In genomic region chr2L:15074465-15074864, dm6 we compare ENCODE assay signal across 2 fruit fly cellular contexts.
TF ChIP-seq lines count a peak whose summit lies in the region.

wwk (plus strand) TSS chr2L:15074776.

- TF ChIP-seq CTCF in whole organism, embryonic (GFP tag; optimal IDR thresholded peaks at IDR 0.05; lab: Kevin White, UChicago): no peak

TF ChIP-seq in whole organism, embryonic, 481 proteins besides CTCF, POLR2A, EP300 and RAD21:
- TF ChIP-seq onecut (GFP tag; IDR thresholded peaks at IDR 0.05; lab: Robert Waterston, UW) (peak; percentile 98), CG13287 (GFP tag; IDR thresholded peaks at IDR 0.05; lab: Robert Waterston, UW; ENCODE audit: partially characterized antibody) (no peak), CG13775 (GFP tag; optimal IDR thresholded peaks at IDR 0.05; lab: Kevin White, UChicago) (no peak), CG4404 (GFP tag; IDR thresholded peaks at IDR 0.05; lab: Robert Waterston, UW) (no peak), Asciz (GFP tag; optimal IDR thresholded peaks at IDR 0.05; lab: Kevin White, UChicago) (no peak), nerfin-1 (tag; optimal IDR thresholded peaks at IDR 0.05; lab: Kevin White, UChicago) (peak; percentile 56), gt (GFP tag; IDR thresholded peaks at IDR 0.05; lab: Robert Waterston, UW) (no peak), bowl (GFP tag; IDR thresholded peaks at IDR 0.05; lab: Robert Waterston, UW) (no peak), CG18011 (GFP tag; optimal IDR thresholded peaks at IDR 0.05; lab: Kevin White, UChicago) (no peak), Nf-YA (GFP tag; IDR thresholded peaks at IDR 0.05; lab: Robert Waterston, UW) (no peak), Jarid2 (GFP tag; optimal IDR thresholded peaks at IDR 0.05; lab: Kevin White, UChicago) (peak; percentile 49), sna (GFP tag; IDR thresholded peaks at IDR 0.05; lab: Robert Waterston, UW; ENCODE audit: partially characterized antibody) (0 out of 2 replicates have a peak, but pooled peaks have one; percentile 19), CG12155 (GFP tag; optimal IDR thresholded peaks at IDR 0.05; lab: Kevin White, UChicago) (no peak), CG42726 (GFP tag; IDR thresholded peaks at IDR 0.05; lab: Robert Waterston, UW; ENCODE audit: partially characterized antibody) (no peak), CG17829 (tag; optimal IDR thresholded peaks at IDR 0.05; lab: Kevin White, UChicago) (no peak), Hey (tag; optimal IDR thresholded peaks at IDR 0.05; lab: Kevin White, UChicago) (no peak), Opbp (GFP tag; IDR thresholded peaks at IDR 0.05; lab: Robert Waterston, UW; ENCODE audit: partially characterized antibody) (no peak), CG32767 (GFP tag; IDR thresholded peaks at IDR 0.05; lab: Robert Waterston, UW) (no peak), gfzf (GFP tag; optimal IDR thresholded peaks at IDR 0.05; lab: Kevin White, UChicago) (no peak), Trl (optimal IDR thresholded peaks at IDR 0.05; lab: Kevin White, UChicago) (peak; percentile 24 to 31), Trl (GFP tag; optimal IDR thresholded peaks at IDR 0.05; lab: Kevin White, UChicago) (no peak), HLH3B (GFP tag; IDR thresholded peaks at IDR 0.05; lab: Robert Waterston, UW) (0 out of 2 replicates have a peak, but pooled peaks have one; percentile 14), Nf-YB (GFP tag; optimal IDR thresholded peaks at IDR 0.05; lab: Kevin White, UChicago) (no peak), toy (GFP tag; IDR thresholded peaks at IDR 0.05; lab: Robert Waterston, UW) (no peak), abd-A (tag; optimal IDR thresholded peaks at IDR 0.05; lab: Kevin White, UChicago) (peak; percentile 28), HmgD (GFP tag; optimal IDR thresholded peaks at IDR 0.05; lab: Kevin White, UChicago) (no peak), zfh1 (GFP tag; IDR thresholded peaks at IDR 0.05; lab: Robert Waterston, UW) (no peak), Drgx (GFP tag; IDR thresholded peaks at IDR 0.05; lab: Robert Waterston, UW) (no peak), jumu (GFP tag; optimal IDR thresholded peaks at IDR 0.05; lab: Kevin White, UChicago) (no peak), Ets97D (GFP tag; optimal IDR thresholded peaks at IDR 0.05; lab: Kevin White, UChicago) (no peak), Hr51 (GFP tag; optimal IDR thresholded peaks at IDR 0.05; lab: Kevin White, UChicago) (peak in 1 of 2 experiments; percentile 2), Lhr (GFP tag; optimal IDR thresholded peaks at IDR 0.05; lab: Kevin White, UChicago) (no peak), gce (GFP tag; IDR thresholded peaks at IDR 0.05; lab: Robert Waterston, UW) (peak; percentile 33; the same call in 1 of the 3 replicates), luna (GFP tag; optimal IDR thresholded peaks at IDR 0.05; lab: Kevin White, UChicago) (no peak), CG16813 (GFP tag; IDR thresholded peaks at IDR 0.05; lab: Robert Waterston, UW; ENCODE audit: partially characterized antibody) (no peak), slp2 (GFP tag; optimal IDR thresholded peaks at IDR 0.05; lab: Kevin White, UChicago) (no peak), maf-S (GFP tag; optimal IDR thresholded peaks at IDR 0.05; lab: Kevin White, UChicago) (no peak), ATbp (GFP tag; optimal IDR thresholded peaks at IDR 0.05; lab: Kevin White, UChicago) (peak; percentile 33), CG30020 (tag; optimal IDR thresholded peaks at IDR 0.05; lab: Kevin White, UChicago) (no peak), crol (GFP tag; IDR thresholded peaks at IDR 0.05; lab: Robert Waterston, UW) (peak; percentile 52; the same call in 1 of the 2 replicates), Vsx1 (GFP tag; optimal IDR thresholded peaks at IDR 0.05; lab: Kevin White, UChicago) (no peak), NfI (GFP tag; optimal IDR thresholded peaks at IDR 0.05; lab: Kevin White, UChicago) (no peak)

TF ChIP-seq in whole organism, prepupa, 60 proteins besides CTCF, POLR2A, EP300 and RAD21:
- no peak for TF ChIP-seq Sox14 (GFP tag; optimal IDR thresholded peaks at IDR 0.05; lab: Kevin White, UChicago)
- TF ChIP-seq svp (GFP tag; lab: Kevin White, UChicago): peak; percentile 18
- TF ChIP-seq CG16779 (tag; optimal IDR thresholded peaks at IDR 0.05; lab: Kevin White, UChicago): no peak
